Fruit fly (Drosophila melanogaster) whole organism, prepupa: Measurements from ENCODE around the gene CG1738.
A peak's percentile ranks its signal among the peaks of the same experiment; 100 is the strongest.

Source experiments
- CG11902 ChIP-seq: fragments of 200-800 bp; sonication (Bioruptor generic); optimal IDR thresholded peaks from 3 replicates; lab custom pipeline; 2016; ENCODE audit warnings: missing biosample characterization, missing genetic modification characterization
- CG6163 ChIP-seq: fragments of 200-800 bp; sonication (Bioruptor generic); IDR thresholded peaks from 3 replicates; pipeline ENCODE4 v1.3.6; 2022; ENCODE audit warnings: missing biosample characterization, missing genetic modification characterization
- CG6276 ChIP-seq: fragments of 200-800 bp; sonication (Bioruptor generic); optimal IDR thresholded peaks from 2 replicates; lab custom pipeline; 2017; ENCODE audit warnings: missing biosample characterization, mild to moderate bottlenecking, missing genetic modification characterization
- CG6792 ChIP-seq: fragments of 200-800 bp; sonication (Bioruptor generic); optimal IDR thresholded peaks from 3 replicates; lab custom pipeline; 2016; ENCODE audit warnings: missing biosample characterization, missing genetic modification characterization
- CG8319 ChIP-seq: fragments of 200-800 bp; sonication (Bioruptor generic); optimal IDR thresholded peaks from 3 replicates; lab custom pipeline; 2016; ENCODE audit warnings: missing biosample characterization, missing genetic modification characterization
- Eip78C ChIP-seq: fragments of 200-800 bp; sonication (Bioruptor generic); peaks from one replicate; lab custom pipeline; 2016; ENCODE audit warnings: missing biosample characterization, missing genetic modification characterization
- Hr38 ChIP-seq: sonication (Bioruptor generic); optimal IDR thresholded peaks from 2 replicates; lab custom pipeline; 2016; ENCODE audit warnings: missing biosample characterization, missing genetic modification characterization
- Lpt ChIP-seq: fragments of 200-800 bp; sonication (Bioruptor generic); optimal IDR thresholded peaks from 3 replicates; lab custom pipeline; 2016; ENCODE audit warnings: missing biosample characterization, missing genetic modification characterization
- acj6 ChIP-seq: fragments of 200-800 bp; sonication (Bioruptor generic); optimal IDR thresholded peaks from 3 replicates; lab custom pipeline; 2016; ENCODE audit warnings: missing biosample characterization, missing genetic modification characterization
- cyc ChIP-seq: fragments of 200-800 bp; sonication (Bioruptor generic); optimal IDR thresholded peaks from 3 replicates; lab custom pipeline; 2016; ENCODE audit warnings: missing biosample characterization, missing genetic modification characterization
- pdm3 ChIP-seq: fragments of 200-800 bp; sonication (Bioruptor generic); optimal IDR thresholded peaks from 3 replicates; lab custom pipeline; 2016; ENCODE audit warnings: missing biosample characterization, missing genetic modification characterization
- topi ChIP-seq: fragments of 200-800 bp; sonication (Bioruptor generic); optimal IDR thresholded peaks from 3 replicates; lab custom pipeline; 2016; ENCODE audit warnings: missing biosample characterization, missing genetic modification characterization

- TF ChIP-seq CG11902 (GFP tag; lab: Kevin White, UChicago) (no peak), cyc (GFP tag; lab: Kevin White, UChicago) (peak; percentile 16), pdm3 (no peak), CG6276 (GFP tag; lab: Kevin White, UChicago) (no peak), CG8319 (no peak), acj6 (GFP tag; lab: Kevin White, UChicago) (no peak), Lpt (GFP tag; lab: Kevin White, UChicago) (no peak), topi (GFP tag; lab: Kevin White, UChicago) (no peak), CG6163 (GFP tag; lab: Robert Waterston, UW) (no peak), Hr38 (GFP tag; lab: Kevin White, UChicago) (no peak), Eip78C (peak; percentile 63), CG6792 (GFP tag; lab: Kevin White, UChicago) (no peak)
Observed at dm6 chrX:11393003-11393620, 44.3 kb downstream of the CG1738 start.
